Worm (Caenorhabditis elegans): ENCODE results near the gene ZC204.12.
"Not testable (repeated sequence)": the region's sequence is repeated elsewhere in the genome, so short reads cannot be mapped to it uniquely, and the experiment has no call there.

DNA sequence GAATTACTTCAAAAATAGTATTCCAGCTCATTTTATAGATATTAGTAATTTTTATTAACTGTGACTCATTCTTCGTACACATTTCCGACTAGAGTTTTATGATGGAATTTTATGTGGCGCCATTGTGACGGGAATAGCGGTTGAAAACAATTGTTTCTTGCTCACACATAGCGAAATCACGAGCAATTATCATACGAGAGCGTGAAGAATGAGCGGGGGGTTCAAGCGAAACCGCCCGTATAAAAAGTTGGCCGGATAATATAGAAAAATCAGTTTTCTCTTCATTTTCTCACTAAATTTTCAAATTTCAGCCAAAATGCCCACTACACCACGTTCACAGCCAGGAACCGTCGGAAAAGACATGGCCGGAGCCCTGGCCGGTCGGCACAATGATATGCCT, 23.6 kb downstream of the ZC204.12 start, which contains the start of gene C08E3.1:
- not testable (repeated sequence) for TF ChIP-seq nhr-11 (tag; optimal IDR thresholded peaks at IDR 0.05); lin-13 (GFP tag; optimal IDR thresholded peaks at IDR 0.05); unc-30 (tag; optimal IDR thresholded peaks at IDR 0.05); hlh-4 (tag; optimal IDR thresholded peaks at IDR 0.05); nhr-77 (tag; optimal IDR thresholded peaks at IDR 0.05); efl-1 (optimal IDR thresholded peaks at IDR 0.05); efl-1 (GFP tag; optimal IDR thresholded peaks at IDR 0.05 in 1 of 2); lir-3 (tag; optimal IDR thresholded peaks at IDR 0.05; ENCODE audit: poor library complexity); nhr-76 (tag; optimal IDR thresholded peaks at IDR 0.05)

Data from whole organism, L1 larva.